Fruit fly (Drosophila melanogaster): ENCODE measurements around the gene RluA-2.

RluA-2 gene

DNA sequence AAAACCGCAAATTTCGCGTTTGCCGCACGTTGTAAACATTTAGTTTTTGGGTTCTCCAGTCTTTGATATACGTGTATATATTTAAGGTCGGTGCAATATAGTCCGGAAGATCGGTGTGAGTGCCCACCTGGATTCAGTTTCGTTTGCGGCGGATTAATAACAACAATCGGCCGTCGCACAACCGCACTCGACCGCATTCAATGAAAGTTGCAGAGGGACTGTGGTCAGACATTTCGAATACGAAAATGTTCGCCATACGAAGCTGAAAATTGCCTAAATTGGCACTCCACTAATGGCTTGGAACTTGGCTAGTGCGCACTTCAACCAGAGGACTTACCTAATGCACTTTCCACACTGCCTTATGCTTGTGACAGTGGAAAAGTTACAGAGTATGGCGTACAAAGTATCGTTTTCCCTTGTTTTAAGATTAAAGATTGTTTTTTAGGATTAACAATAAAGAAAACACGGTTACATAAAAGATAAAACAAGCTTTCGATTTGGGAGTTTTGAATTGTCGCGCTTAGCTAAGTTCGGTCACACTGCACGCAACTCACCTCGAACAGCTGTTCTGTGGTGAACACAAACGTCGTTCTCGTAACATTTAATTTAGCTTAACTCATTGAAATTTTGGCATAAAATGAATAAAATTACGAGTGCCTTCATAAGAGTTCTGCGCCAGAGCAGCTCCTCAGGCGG lies 29.8 kb downstream of the RluA-2 start, which contains the start of the genes Myo31DF and CG6094 (continued):
- peak; percentile 41 for TF ChIP-seq CG13624 (GFP tag; optimal IDR thresholded peaks at IDR 0.05)
- TF ChIP-seq ERR (GFP tag; optimal IDR thresholded peaks at IDR 0.05): peak; percentile 54
- TF ChIP-seq br (optimal IDR thresholded peaks at IDR 0.05): no peak
- peak; percentile 55 for TF ChIP-seq CG7987 (GFP tag; optimal IDR thresholded peaks at IDR 0.05)
- TF ChIP-seq ems (GFP tag; optimal IDR thresholded peaks at IDR 0.05): peak; percentile 68
- peak; percentile 52 for TF ChIP-seq Mes4 (GFP tag; optimal IDR thresholded peaks at IDR 0.05)
- peak; percentile 79 for TF ChIP-seq HLHmδ (GFP tag; optimal IDR thresholded peaks at IDR 0.05)
- TF ChIP-seq CG16863 (GFP tag; optimal IDR thresholded peaks at IDR 0.05): no peak
- peak; percentile 74 for TF ChIP-seq sens (GFP tag)
- no peak for TF ChIP-seq Trl (optimal IDR thresholded peaks at IDR 0.05)
- TF ChIP-seq Trl (GFP tag; optimal IDR thresholded peaks at IDR 0.05): no peak
- TF ChIP-seq Awh (GFP tag; IDR thresholded peaks at IDR 0.05): peak; percentile 43; the same call in 1 of the 2 replicates
- peak; percentile 60 for TF ChIP-seq CG33213 (GFP tag; optimal IDR thresholded peaks at IDR 0.05)
- peak; percentile 5; the same call in 1 of the 2 replicates for TF ChIP-seq lmd (GFP tag; IDR thresholded peaks at IDR 0.05)
- no peak for TF ChIP-seq wdn (GFP tag; IDR thresholded peaks at IDR 0.05)
- TF ChIP-seq CG13296 (GFP tag; optimal IDR thresholded peaks at IDR 0.05): peak; percentile 23
- TF ChIP-seq Hmr (GFP tag; optimal IDR thresholded peaks at IDR 0.05): peak; percentile 56
- TF ChIP-seq ewg (GFP tag; optimal IDR thresholded peaks at IDR 0.05): peak; percentile 41
- peak; percentile 9 for TF ChIP-seq CG8924 (tag; optimal IDR thresholded peaks at IDR 0.05)
- TF ChIP-seq lola (GFP tag; optimal IDR thresholded peaks at IDR 0.05): no peak
- TF ChIP-seq HLH4C (GFP tag; IDR thresholded peaks at IDR 0.05; ENCODE audit: partially characterized antibody): 0 out of 3 replicates have a peak, but pooled peaks have one; percentile 10
- no peak for TF ChIP-seq CG14860 (GFP tag; IDR thresholded peaks at IDR 0.05; ENCODE audit: partially characterized antibody)
- no peak for TF ChIP-seq p53 (GFP tag; optimal IDR thresholded peaks at IDR 0.05)
- TF ChIP-seq mirr (GFP tag; optimal IDR thresholded peaks at IDR 0.05): peak; percentile 32
- TF ChIP-seq CG12104 (GFP tag; optimal IDR thresholded peaks at IDR 0.05): no peak
- TF ChIP-seq Ptx1 (GFP tag; IDR thresholded peaks at IDR 0.05): peak; percentile 22; the same call in 1 of the 2 replicates
- no peak for TF ChIP-seq fd3F (GFP tag; optimal IDR thresholded peaks at IDR 0.05)
- TF ChIP-seq CG7556 (GFP tag; optimal IDR thresholded peaks at IDR 0.05): no peak
- peak; percentile 55 for TF ChIP-seq run (tag; optimal IDR thresholded peaks at IDR 0.05)
- TF ChIP-seq CG4282 (GFP tag; optimal IDR thresholded peaks at IDR 0.05): no peak
- TF ChIP-seq gro (GFP tag; optimal IDR thresholded peaks at IDR 0.05): peak; percentile 38
- 0 out of 2 replicates have a peak, but pooled peaks have one; percentile 9 for TF ChIP-seq CG32767 (GFP tag; IDR thresholded peaks at IDR 0.05)
- TF ChIP-seq HLH3B (GFP tag; IDR thresholded peaks at IDR 0.05): no peak
- no peak for TF ChIP-seq CG7745 (tag; optimal IDR thresholded peaks at IDR 0.05)
- peak; percentile 99 for TF ChIP-seq Jarid2 (GFP tag; optimal IDR thresholded peaks at IDR 0.05)
- no peak for TF ChIP-seq maf-S (GFP tag; optimal IDR thresholded peaks at IDR 0.05)
- no peak for TF ChIP-seq CG15011 (GFP tag; optimal IDR thresholded peaks at IDR 0.05)
- TF ChIP-seq CG8944 (GFP tag; optimal IDR thresholded peaks at IDR 0.05): peak; percentile 9
- TF ChIP-seq CG34376 (GFP tag; optimal IDR thresholded peaks at IDR 0.05): peak; percentile 54
- TF ChIP-seq CG11456 (GFP tag; IDR thresholded peaks at IDR 0.05): peak; percentile 66
- TF ChIP-seq CG8281 (tag; optimal IDR thresholded peaks at IDR 0.05): no peak
- TF ChIP-seq CG13287 (GFP tag; IDR thresholded peaks at IDR 0.05; ENCODE audit: partially characterized antibody): peak; percentile 31; the same call in 1 of the 2 replicates
- peak; percentile 58 for TF ChIP-seq CG12659 (GFP tag; optimal IDR thresholded peaks at IDR 0.05)
- peak; percentile 19 for TF ChIP-seq Nf-YC (tag; optimal IDR thresholded peaks at IDR 0.05)
- peak; percentile 46; the same call in 1 of the 2 replicates for TF ChIP-seq sob (GFP tag; IDR thresholded peaks at IDR 0.05)
- no peak for TF ChIP-seq BtbVII (GFP tag; optimal IDR thresholded peaks at IDR 0.05)
- TF ChIP-seq CG6854 (GFP tag; optimal IDR thresholded peaks at IDR 0.05): peak; percentile 44
- peak; percentile 57; the same call in 1 of the 2 replicates for TF ChIP-seq amos (GFP tag; IDR thresholded peaks at IDR 0.05; ENCODE audit: partially characterized antibody)
- TF ChIP-seq psq (GFP tag; optimal IDR thresholded peaks at IDR 0.05): no peak
- TF ChIP-seq CG9609 (GFP tag; optimal IDR thresholded peaks at IDR 0.05): peak; percentile 34
